Fruit fly (Drosophila melanogaster) whole organism, embryonic: ENCODE data around the gene CG1640.

Experiments
- Ada2b ChIP-seq: fragments of 200-800 bp; sonication (Bioruptor generic); IDR thresholded peaks from 2 replicates; pipeline ENCODE4 v1.3.6; 2022; ENCODE audit warnings: missing biosample characterization, missing genetic modification characterization
- Aef1 ChIP-seq: fragments of 200-800 bp; sonication (Bioruptor generic); IDR thresholded peaks from 3 replicates; pipeline ENCODE4 v1.3.6; 2022; ENCODE audit warnings: missing biosample characterization, missing genetic modification characterization
- CG10543 ChIP-seq: fragments of 200-800 bp; sonication (Bioruptor generic); optimal IDR thresholded peaks from 3 replicates; lab custom pipeline; 2017; ENCODE audit warnings: missing biosample characterization, mild to moderate bottlenecking, missing genetic modification characterization, moderate library complexity
- CG11456 ChIP-seq: fragments of 200-800 bp; sonication (Bioruptor generic); IDR thresholded peaks from 3 replicates; pipeline ENCODE4 v1.3.6; 2022; ENCODE audit warnings: missing biosample characterization, missing genetic modification characterization
- CG11695 ChIP-seq: fragments of 200-800 bp; sonication (Bioruptor generic); IDR thresholded peaks from 3 replicates; pipeline ENCODE4 v1.3.6; 2022; ENCODE audit warnings: missing biosample characterization, missing genetic modification characterization
- CG11696 ChIP-seq: fragments of 200-800 bp; sonication (Bioruptor generic); IDR thresholded peaks from 2 replicates; pipeline ENCODE4 v1.3.6; 2022; ENCODE audit warnings: missing biosample characterization, missing genetic modification characterization
- CG12769 ChIP-seq: fragments of 200-800 bp; sonication (Bioruptor generic); optimal IDR thresholded peaks from 2 replicates; lab custom pipeline; 2019; ENCODE audit warnings: missing biosample characterization, mild to moderate bottlenecking, missing genetic modification characterization, moderate library complexity
- CG17912 ChIP-seq: fragments of 200-800 bp; sonication (Bioruptor generic); optimal IDR thresholded peaks from 2 replicates; lab custom pipeline; 2018; ENCODE audit warnings: missing biosample characterization, mild to moderate bottlenecking, missing genetic modification characterization
- CG2712 ChIP-seq: fragments of 200-800 bp; optimal IDR thresholded peaks from 3 replicates; lab custom pipeline; 2019; ENCODE audit warnings: missing biosample characterization, mild to moderate bottlenecking, missing genetic modification characterization, moderate library complexity
- CG30431 ChIP-seq: fragments of 200-800 bp; sonication (Bioruptor generic); optimal IDR thresholded peaks from 2 replicates; lab custom pipeline; 2017; ENCODE audit warnings: missing biosample characterization, missing genetic modification characterization
- CG32767 ChIP-seq: fragments of 200-800 bp; sonication (Bioruptor generic); IDR thresholded peaks from 2 replicates; pipeline ENCODE4 v1.3.6; 2022; ENCODE audit warnings: missing biosample characterization, missing genetic modification characterization
- CG32772 ChIP-seq: fragments of 200-800 bp; sonication (Bioruptor generic); IDR thresholded peaks from 2 replicates; pipeline ENCODE4 v1.3.6; 2022; ENCODE audit warnings: missing biosample characterization, missing genetic modification characterization
- CG33557 ChIP-seq: fragments of 200-800 bp; sonication (Bioruptor generic); optimal IDR thresholded peaks from 2 replicates; lab custom pipeline; 2019; ENCODE audit warnings: missing biosample characterization, mild to moderate bottlenecking, missing genetic modification characterization, moderate library complexity
- CG5180 ChIP-seq: fragments of 200-800 bp; sonication (Bioruptor generic); optimal IDR thresholded peaks from 3 replicates; lab custom pipeline; 2017; ENCODE audit warnings: missing biosample characterization, missing genetic modification characterization, mild to moderate bottlenecking, moderate library complexity, missing genetic modification reagents
- CG7745 ChIP-seq: fragments of 200-800 bp; sonication (Bioruptor generic); optimal IDR thresholded peaks from 2 replicates; lab custom pipeline; 2018; ENCODE audit warnings: missing biosample characterization, mild to moderate bottlenecking, missing genetic modification characterization, moderate library complexity
- CG8944 ChIP-seq: fragments of 200-800 bp; sonication (Bioruptor generic); optimal IDR thresholded peaks from 3 replicates; lab custom pipeline; 2016; ENCODE audit warnings: missing biosample characterization, missing genetic modification characterization
- CG9727 ChIP-seq: fragments of 200-800 bp; sonication (Bioruptor generic); optimal IDR thresholded peaks from 3 replicates; lab custom pipeline; 2017; ENCODE audit warnings: missing biosample characterization, mild to moderate bottlenecking, missing genetic modification characterization
- Deaf1 ChIP-seq: fragments of 200-800 bp; optimal IDR thresholded peaks from 3 replicates; lab custom pipeline; 2019; ENCODE audit warnings: missing biosample characterization, mild to moderate bottlenecking, missing genetic modification characterization, moderate library complexity
- Ets65A ChIP-seq: fragments of 200-800 bp; sonication (Bioruptor generic); peaks from one replicate; lab custom pipeline; 2016; ENCODE audit warnings: missing biosample characterization, missing genetic modification characterization
- Ets97D ChIP-seq: fragments of 200-800 bp; sonication (Bioruptor generic); optimal IDR thresholded peaks from 3 replicates; lab custom pipeline; 2016; ENCODE audit warnings: missing biosample characterization, missing genetic modification characterization
- Gsc ChIP-seq: fragments of 200-800 bp; sonication (Bioruptor generic); IDR thresholded peaks from 2 replicates; pipeline ENCODE4 v1.3.6; 2022; ENCODE audit warnings: missing biosample characterization, missing genetic modification characterization
- HLH4C ChIP-seq: fragments of 200-800 bp; sonication (Bioruptor generic); IDR thresholded peaks from 3 replicates; pipeline ENCODE4 v1.3.6; 2022; ENCODE audit warnings: missing biosample characterization, missing genetic modification characterization; ENCODE audit not compliant: partially characterized antibody
- Hr51 ChIP-seq, 2 experiments: fragments of 200-800 bp; sonication (Bioruptor generic); optimal IDR thresholded peaks; 2 replicates in 1 of 2; 3 replicates in 1 of 2; lab custom pipeline; 2016 to 2018; ENCODE audit warnings: missing biosample characterization in 2 of 2, missing genetic modification characterization in 2 of 2, mild to moderate bottlenecking in 1 of 2, moderate library complexity in 1 of 2
- Hr78 ChIP-seq, 2 experiments: fragments of 200-800 bp in 1 of 2; fragments of >200 bp in 1 of 2; sonication (Bioruptor generic) in 1 of 2; optimal IDR thresholded peaks; 2 replicates each; lab custom pipeline; 2017 to 2019; ENCODE audit warnings: missing biosample characterization in 2 of 2, missing genetic modification characterization in 2 of 2, mild to moderate bottlenecking in 1 of 2, moderate library complexity in 1 of 2
- Jarid2 ChIP-seq: fragments of 200-800 bp; sonication (Bioruptor generic); optimal IDR thresholded peaks from 3 replicates; lab custom pipeline; 2017; ENCODE audit warnings: mild to moderate bottlenecking, missing biosample characterization, missing genetic modification reagents, missing genetic modification characterization
- MTF-1 ChIP-seq: fragments of 200-800 bp; sonication (Bioruptor generic); optimal IDR thresholded peaks from 2 replicates; lab custom pipeline; 2018; ENCODE audit warnings: missing biosample characterization, mild to moderate bottlenecking, missing genetic modification characterization, borderline replicate concordance
- Mad ChIP-seq: fragments of 200-800 bp; sonication (Bioruptor generic); optimal IDR thresholded peaks from 2 replicates; lab custom pipeline; 2016; ENCODE audit warnings: missing biosample characterization, missing genetic modification characterization
- al ChIP-seq: fragments of 200-800 bp; sonication (Bioruptor generic); IDR thresholded peaks from 2 replicates; pipeline ENCODE4 v1.3.6; 2022; ENCODE audit warnings: missing biosample characterization, missing genetic modification characterization
- emc ChIP-seq: fragments of 200-800 bp; sonication (Bioruptor generic); optimal IDR thresholded peaks from 2 replicates; lab custom pipeline; 2016; ENCODE audit warnings: missing biosample characterization, missing genetic modification characterization
- ems ChIP-seq: fragments of 200-800 bp; sonication (Bioruptor generic); optimal IDR thresholded peaks from 3 replicates; lab custom pipeline; 2016; ENCODE audit warnings: missing biosample characterization, missing genetic modification characterization
- en ChIP-seq: fragments of 200-800 bp; sonication (Bioruptor generic); optimal IDR thresholded peaks from 2 replicates; lab custom pipeline; 2016; ENCODE audit warnings: missing biosample characterization, missing genetic modification characterization
- esg ChIP-seq: fragments of 200-800 bp; sonication (Bioruptor generic); conservative IDR thresholded peaks from 2 replicates; pipeline ENCODE4 v1.3.6; 2022; ENCODE audit warnings: missing biosample characterization, missing genetic modification characterization
- exex ChIP-seq: fragments of 200-800 bp; sonication (Bioruptor generic); optimal IDR thresholded peaks from 4 replicates; lab custom pipeline; 2018; ENCODE audit warnings: missing biosample characterization, mild to moderate bottlenecking, missing genetic modification characterization, moderate library complexity
- ham ChIP-seq: fragments of 200-800 bp; sonication (Bioruptor generic); IDR thresholded peaks from 2 replicates; pipeline ENCODE4 v1.3.6; 2022; ENCODE audit warnings: missing biosample characterization, missing genetic modification characterization
- hth ChIP-seq: fragments of >200 bp; optimal IDR thresholded peaks from 2 replicates; lab custom pipeline; 2017; ENCODE audit warnings: inconsistent platforms
- kay ChIP-seq: fragments of 200-800 bp; sonication (Bioruptor generic); optimal IDR thresholded peaks from 2 replicates; lab custom pipeline; 2016; ENCODE audit warnings: missing biosample characterization, missing genetic modification characterization
- klu ChIP-seq: fragments of 200-800 bp; sonication (Bioruptor generic); IDR thresholded peaks from 2 replicates; pipeline ENCODE4 v1.3.6; 2022; ENCODE audit warnings: missing biosample characterization, missing genetic modification characterization
- lbe ChIP-seq: fragments of 200-800 bp; sonication (Bioruptor generic); optimal IDR thresholded peaks from 2 replicates; lab custom pipeline; 2016; ENCODE audit warnings: missing biosample characterization, mild to moderate bottlenecking, missing genetic modification characterization
- nerfin-2 ChIP-seq: fragments of 200-800 bp; sonication (Bioruptor generic); IDR thresholded peaks from 2 replicates; pipeline ENCODE4 v1.3.6; 2022; ENCODE audit warnings: missing biosample characterization, missing genetic modification characterization; ENCODE audit not compliant: partially characterized antibody
- psq ChIP-seq: fragments of 200-800 bp; sonication (Bioruptor generic); optimal IDR thresholded peaks from 2 replicates; lab custom pipeline; 2017; ENCODE audit warnings: missing biosample characterization, missing genetic modification characterization
- salm ChIP-seq: fragments of 200-800 bp; sonication (Bioruptor generic); optimal IDR thresholded peaks from 2 replicates; lab custom pipeline; 2018; ENCODE audit warnings: missing biosample characterization, mild to moderate bottlenecking, missing genetic modification characterization
- schlank ChIP-seq: fragments of 200-800 bp; sonication (Bioruptor generic); optimal IDR thresholded peaks from 2 replicates; lab custom pipeline; 2018; ENCODE audit warnings: missing biosample characterization, mild to moderate bottlenecking, missing genetic modification characterization
- sens ChIP-seq: fragments of 200-800 bp; sonication (Bioruptor generic); peaks from one replicate; lab custom pipeline; 2016; ENCODE audit warnings: missing biosample characterization, missing genetic modification characterization
- slou ChIP-seq: fragments of 200-800 bp; sonication (Bioruptor generic); optimal IDR thresholded peaks from 3 replicates; lab custom pipeline; 2016; ENCODE audit warnings: missing biosample characterization, missing genetic modification characterization
- sr ChIP-seq: fragments of 200-800 bp; sonication (Bioruptor generic); IDR thresholded peaks from 3 replicates; pipeline ENCODE4 v1.3.6; 2022; ENCODE audit warnings: missing biosample characterization, missing genetic modification characterization
- stc ChIP-seq: fragments of 200-800 bp; sonication (Bioruptor generic); IDR thresholded peaks from 2 replicates; pipeline ENCODE4 v1.3.6; 2022; ENCODE audit warnings: missing biosample characterization, missing genetic modification characterization
- sug ChIP-seq: fragments of 200-800 bp; optimal IDR thresholded peaks from 2 replicates; lab custom pipeline; 2019; ENCODE audit warnings: missing biosample characterization, mild to moderate bottlenecking, missing genetic modification characterization, moderate library complexity
- tio ChIP-seq: fragments of 200-800 bp; sonication (Bioruptor generic); optimal IDR thresholded peaks from 2 replicates; lab custom pipeline; 2017; ENCODE audit warnings: missing biosample characterization, missing genetic modification characterization, inconsistent platforms
- trem ChIP-seq: fragments of 200-800 bp; optimal IDR thresholded peaks from 3 replicates; lab custom pipeline; 2019; ENCODE audit warnings: missing biosample characterization, mild to moderate bottlenecking, missing genetic modification characterization, moderate library complexity
- ttk ChIP-seq: fragments of 200-800 bp; sonication (Bioruptor generic); IDR thresholded peaks from 2 replicates; pipeline ENCODE4 v2.1.2; 2022; ENCODE audit warnings: missing biosample characterization, missing genetic modification characterization
- unpg ChIP-seq: fragments of 200-800 bp; sonication (Bioruptor generic); optimal IDR thresholded peaks from 3 replicates; lab custom pipeline; 2018; ENCODE audit warnings: missing biosample characterization, mild to moderate bottlenecking, missing genetic modification characterization, moderate library complexity

The CG1640 gene

dm6 chrX:13323114-13323513, 47.3 kb upstream of the CG1640 start (continued):
- peak; percentile 61; the same call in 1 of the 2 replicates for TF ChIP-seq CG32767 (GFP tag; lab: Robert Waterston, UW)
- TF ChIP-seq Mad (GFP tag; lab: Kevin White, UChicago), result peak; percentile 66
- TF ChIP-seq unpg (GFP tag; lab: Kevin White, UChicago), result peak; percentile 57
- TF ChIP-seq emc (GFP tag; lab: Kevin White, UChicago), result peak; percentile 44
- TF ChIP-seq Gsc (GFP tag; lab: Robert Waterston, UW), result no peak
- peak; percentile 50 to 81 for TF ChIP-seq Hr51 (GFP tag; optimal IDR thresholded peaks at IDR 0.05; lab: Kevin White, UChicago)
- TF ChIP-seq schlank (tag; lab: Kevin White, UChicago), result no peak
- peak; percentile 93 for TF ChIP-seq Ets65A
- TF ChIP-seq CG9727, result peak; percentile 59
- no peak for TF ChIP-seq CG5180
- no peak for TF ChIP-seq psq (GFP tag; lab: Kevin White, UChicago)
- TF ChIP-seq Aef1 (GFP tag; lab: Robert Waterston, UW), result peak; percentile 58
- TF ChIP-seq Deaf1 (tag; lab: Kevin White, UChicago), result peak; percentile 22
- peak; percentile 42 for TF ChIP-seq salm (tag; lab: Kevin White, UChicago)
- no peak for TF ChIP-seq trem (tag; lab: Kevin White, UChicago)
- TF ChIP-seq CG2712 (tag; lab: Kevin White, UChicago), result peak; percentile 74
- peak; percentile 40; the same call in 1 of the 2 replicates for TF ChIP-seq klu (GFP tag; lab: Robert Waterston, UW)
- peak; percentile 65 for TF ChIP-seq Ada2b
- TF ChIP-seq CG11695 (GFP tag; lab: Robert Waterston, UW), result peak; percentile 61
- TF ChIP-seq ems (GFP tag; lab: Kevin White, UChicago), result peak; percentile 75
- no peak for TF ChIP-seq CG33557 (GFP tag; lab: Kevin White, UChicago)
- peak; percentile 43 for TF ChIP-seq lbe (GFP tag; lab: Kevin White, UChicago)
- TF ChIP-seq CG11696, result 0 out of 2 replicates have a peak, but pooled peaks have one; percentile 14
- TF ChIP-seq sr (GFP tag; lab: Robert Waterston, UW), result no peak
- TF ChIP-seq CG17912 (GFP tag; lab: Kevin White, UChicago), result no peak
- TF ChIP-seq CG32772 (GFP tag; lab: Robert Waterston, UW), result peak; percentile 49
- TF ChIP-seq MTF-1 (GFP tag; lab: Kevin White, UChicago), result no peak
- TF ChIP-seq ttk (GFP tag; lab: Robert Waterston, UW), result 0 out of 2 replicates have a peak, but pooled peaks have one; percentile 24
- no peak for TF ChIP-seq HLH4C
- TF ChIP-seq Hr78 (GFP tag; optimal IDR thresholded peaks at IDR 0.05; lab: Kevin White, UChicago), result no peak
- peak; percentile 94 for TF ChIP-seq sens (GFP tag; lab: Kevin White, UChicago)
- peak; percentile 55 for TF ChIP-seq stc
- no peak for TF ChIP-seq CG12769 (tag; lab: Kevin White, UChicago)
- 0 out of 2 replicates have a peak, but pooled peaks have one; percentile 21 for TF ChIP-seq al (GFP tag; lab: Robert Waterston, UW)
- TF ChIP-seq CG8944, result peak; percentile 53
- TF ChIP-seq Jarid2, result no peak
- no peak for TF ChIP-seq nerfin-2
- TF ChIP-seq exex (tag; lab: Kevin White, UChicago), result no peak
- peak; percentile 21 for TF ChIP-seq Ets97D
- no peak for TF ChIP-seq ham (GFP tag; lab: Robert Waterston, UW)
- peak; percentile 56 for TF ChIP-seq esg (GFP tag; lab: Robert Waterston, UW)
- peak; percentile 19 for TF ChIP-seq CG30431 (GFP tag; lab: Kevin White, UChicago)
- no peak for TF ChIP-seq sug (tag; lab: Kevin White, UChicago)
- TF ChIP-seq tio, result peak; percentile 81
- peak; percentile 61 for TF ChIP-seq slou
- no peak for TF ChIP-seq en (GFP tag; lab: Kevin White, UChicago)
- 0 out of 3 replicates have a peak, but pooled peaks have one; percentile 5 for TF ChIP-seq CG11456
- no peak for TF ChIP-seq kay (GFP tag; lab: Kevin White, UChicago)
- TF ChIP-seq CG7745, result no peak
- no peak for TF ChIP-seq CG10543 (GFP tag; lab: Kevin White, UChicago)
- no peak for TF ChIP-seq hth (lab: Kevin White, UChicago)
